Fruit fly (Drosophila melanogaster): Measurements from ENCODE around the gene CG3534.

The CG3534 gene

DNA sequence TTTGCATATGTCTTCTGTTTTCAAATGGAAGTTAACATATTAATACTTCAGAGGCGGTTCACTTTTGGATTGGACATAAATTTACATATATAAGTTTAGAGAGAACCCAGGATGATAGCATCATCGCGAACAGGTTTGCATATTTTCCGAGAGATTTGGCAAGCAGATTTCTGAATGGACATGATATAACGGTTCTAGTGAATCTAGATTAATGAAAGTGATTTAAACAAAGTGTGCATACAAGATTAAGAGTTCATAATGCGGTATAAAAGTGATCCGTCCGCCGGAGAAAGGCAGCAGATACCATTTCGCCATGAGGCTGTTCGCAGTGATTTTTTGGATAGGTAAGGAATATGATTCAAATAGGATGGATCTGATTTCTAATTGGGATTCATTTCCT is 32.1 kb downstream of the CG3534 start, which contains the start of gene CG5225:
Gene CG5225 (plus strand): TSS at position 301 of the 400 bp plus-strand sequence.
- TF ChIP-seq woc (GFP tag; optimal IDR thresholded peaks at IDR 0.05) (no peak), Sp1 (GFP tag; optimal IDR thresholded peaks at IDR 0.05) (no peak), CG32264 (GFP tag; optimal IDR thresholded peaks at IDR 0.05) (no peak), dsf (GFP tag; optimal IDR thresholded peaks at IDR 0.05; ENCODE audit: borderline replicate concordance) (no peak), HLH106 (tag; optimal IDR thresholded peaks at IDR 0.05) (no peak), Jra (GFP tag; optimal IDR thresholded peaks at IDR 0.05) (no peak), fru (GFP tag; optimal IDR thresholded peaks at IDR 0.05) (no peak), Vsx2 (GFP tag; optimal IDR thresholded peaks at IDR 0.05; ENCODE audit: partially characterized antibody) (no peak), pan (optimal IDR thresholded peaks at IDR 0.05) (no peak), CrebA (GFP tag; optimal IDR thresholded peaks at IDR 0.05; ENCODE audit: borderline replicate concordance) (no peak), Hr83 (GFP tag; optimal IDR thresholded peaks at IDR 0.05; ENCODE audit: poor library complexity, severe bottlenecking) (no peak), Abd-B (GFP tag; optimal IDR thresholded peaks at IDR 0.05) (no peak), sv (GFP tag; optimal IDR thresholded peaks at IDR 0.05) (no peak), Dif (GFP tag; optimal IDR thresholded peaks at IDR 0.05; ENCODE audit: partially characterized antibody) (no peak), ey (GFP tag; optimal IDR thresholded peaks at IDR 0.05) (no peak)

DNA sequence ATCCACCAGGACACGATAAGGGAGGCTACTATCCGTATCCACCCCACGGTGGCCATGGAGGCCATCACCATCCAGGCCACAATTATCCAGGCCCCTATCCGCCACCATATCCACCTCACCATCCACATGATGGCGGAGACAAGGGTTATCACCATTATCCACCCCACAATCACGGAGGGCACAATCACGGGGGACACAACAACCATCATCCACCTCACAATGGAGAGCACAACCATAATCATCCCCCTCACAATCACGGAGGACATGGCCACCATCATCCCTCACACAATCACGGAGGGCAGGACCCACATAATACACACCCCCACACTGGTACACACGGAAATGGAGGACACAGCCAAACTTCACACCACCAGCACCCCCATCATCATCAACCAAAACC is 33.5 kb downstream of the CG3534 start:
- TF ChIP-seq pan (optimal IDR thresholded peaks at IDR 0.05) (no peak), jim (GFP tag; optimal IDR thresholded peaks at IDR 0.05) (no peak), CG32264 (GFP tag; optimal IDR thresholded peaks at IDR 0.05) (no peak), Hr83 (GFP tag; optimal IDR thresholded peaks at IDR 0.05; ENCODE audit: poor library complexity, severe bottlenecking) (no peak), brk (GFP tag; optimal IDR thresholded peaks at IDR 0.05) (no peak), ey (GFP tag; optimal IDR thresholded peaks at IDR 0.05) (no peak), Vsx2 (GFP tag; optimal IDR thresholded peaks at IDR 0.05; ENCODE audit: partially characterized antibody) (no peak), Rel (GFP tag; optimal IDR thresholded peaks at IDR 0.05) (no peak), Rel (tag; optimal IDR thresholded peaks at IDR 0.05) (no peak)

DNA sequence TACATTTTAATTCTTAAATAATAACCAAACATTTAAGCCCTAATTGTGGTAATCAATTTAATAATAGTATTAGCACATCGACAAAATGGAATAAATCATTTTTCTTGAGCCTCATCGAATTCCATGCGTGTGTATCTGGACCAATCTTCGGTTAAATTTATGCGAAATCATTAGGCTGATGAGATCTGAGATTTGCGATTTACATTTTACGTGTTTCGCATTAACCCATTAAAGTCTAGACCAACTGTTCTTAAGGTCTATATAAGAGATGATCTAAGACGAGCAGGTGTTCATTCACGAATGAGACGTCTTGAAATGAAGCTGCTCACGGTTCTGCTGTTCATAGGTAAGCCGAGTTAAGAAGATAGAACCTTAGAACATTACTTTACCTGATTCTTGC is 35.3 kb downstream of the CG3534 start, which contains the start of gene CG31268:
Gene CG31268 (plus strand): TSS at position 301 of the 400 bp plus-strand sequence.
- no peak for TF ChIP-seq psq (GFP tag; optimal IDR thresholded peaks at IDR 0.05)
- TF ChIP-seq GATAd (GFP tag; optimal IDR thresholded peaks at IDR 0.05): no peak
- TF ChIP-seq h (GFP tag; optimal IDR thresholded peaks at IDR 0.05): no peak
- no peak for TF ChIP-seq Mio (GFP tag; optimal IDR thresholded peaks at IDR 0.05)
- TF ChIP-seq dl (GFP tag; optimal IDR thresholded peaks at IDR 0.05; ENCODE audit: insufficient read depth in 1 of 2, partially characterized antibody in 2 of 2): no peak
- no peak for TF ChIP-seq Hr83 (GFP tag; optimal IDR thresholded peaks at IDR 0.05; ENCODE audit: poor library complexity, severe bottlenecking)
- no peak for TF ChIP-seq woc (GFP tag; optimal IDR thresholded peaks at IDR 0.05)
- no peak for TF ChIP-seq Sp1 (GFP tag; optimal IDR thresholded peaks at IDR 0.05)
- no peak for TF ChIP-seq HLH106 (tag; optimal IDR thresholded peaks at IDR 0.05)
- TF ChIP-seq Abd-B (GFP tag; optimal IDR thresholded peaks at IDR 0.05): no peak
- no peak for TF ChIP-seq dmrt93B (GFP tag; optimal IDR thresholded peaks at IDR 0.05)
- no peak for TF ChIP-seq CrebA (GFP tag; optimal IDR thresholded peaks at IDR 0.05; ENCODE audit: borderline replicate concordance)
- TF ChIP-seq Jra (GFP tag; optimal IDR thresholded peaks at IDR 0.05): no peak
- TF ChIP-seq dsf (GFP tag; optimal IDR thresholded peaks at IDR 0.05; ENCODE audit: borderline replicate concordance): no peak
- no peak for TF ChIP-seq sv (GFP tag; optimal IDR thresholded peaks at IDR 0.05)
- TF ChIP-seq OdsH (GFP tag; optimal IDR thresholded peaks at IDR 0.05): no peak
- no peak for TF ChIP-seq jim (GFP tag; optimal IDR thresholded peaks at IDR 0.05)
- no peak for TF ChIP-seq usp (GFP tag; optimal IDR thresholded peaks at IDR 0.05)
- TF ChIP-seq brk (GFP tag; optimal IDR thresholded peaks at IDR 0.05): no peak
- TF ChIP-seq Dfd (GFP tag; optimal IDR thresholded peaks at IDR 0.05): no peak

DNA sequence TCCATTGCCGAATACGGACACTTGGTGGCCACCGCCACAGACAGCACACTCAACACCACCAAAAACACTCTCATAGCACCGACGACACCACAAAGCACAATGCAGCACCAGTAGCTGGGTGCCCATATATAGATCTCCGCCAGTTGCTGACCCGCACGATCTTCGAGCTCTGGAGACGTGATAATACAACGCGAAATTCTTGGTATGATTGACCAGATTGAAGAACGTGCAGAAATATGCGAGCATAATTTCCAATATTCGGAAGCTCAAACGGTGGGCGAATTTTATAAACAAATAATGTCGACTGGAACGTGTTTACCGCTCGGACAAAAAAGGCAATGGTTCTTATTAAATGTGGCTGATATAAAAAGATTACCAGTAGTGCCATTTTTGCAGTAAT is 39.7 kb downstream of the CG3534 start, which contains the start of gene CG4009:
Gene CG4009 (minus strand): TSS at position 101 of the 400 bp plus-strand sequence.
- TF ChIP-seq GATAd (GFP tag; optimal IDR thresholded peaks at IDR 0.05): no peak
- no peak for TF ChIP-seq CG9705 (GFP tag; optimal IDR thresholded peaks at IDR 0.05)
- no peak for TF ChIP-seq N (GFP tag; optimal IDR thresholded peaks at IDR 0.05)
- TF ChIP-seq Hnf4 (GFP tag; optimal IDR thresholded peaks at IDR 0.05): no peak
- no peak for TF ChIP-seq dsf (GFP tag; optimal IDR thresholded peaks at IDR 0.05; ENCODE audit: borderline replicate concordance)
- TF ChIP-seq rgr (GFP tag; optimal IDR thresholded peaks at IDR 0.05): no peak
- no peak for TF ChIP-seq jim (GFP tag; optimal IDR thresholded peaks at IDR 0.05)
- TF ChIP-seq ey (GFP tag; optimal IDR thresholded peaks at IDR 0.05): no peak
- TF ChIP-seq CrebA (GFP tag; optimal IDR thresholded peaks at IDR 0.05; ENCODE audit: borderline replicate concordance): no peak
- no peak for TF ChIP-seq usp (GFP tag; optimal IDR thresholded peaks at IDR 0.05)
- TF ChIP-seq Vsx2 (GFP tag; optimal IDR thresholded peaks at IDR 0.05; ENCODE audit: partially characterized antibody): no peak

All from whole organism, wandering third instar larva.